Worm (Caenorhabditis elegans): ENCODE results near the gene B0464.9.

- no peak for TF ChIP-seq sox-4 (tag; optimal IDR thresholded peaks at IDR 0.05)
- no peak for TF ChIP-seq ama-1 (optimal IDR thresholded peaks at IDR 0.05)
- no peak for TF ChIP-seq pha-4 (tag; optimal IDR thresholded peaks at IDR 0.05)
- TF ChIP-seq F13H6.1 (tag; optimal IDR thresholded peaks at IDR 0.05): no peak
Observed at ce11 chrIII:9467095-9467494, 1.5 kb downstream of the B0464.9 start, which contains the start of gene baf-1.
